Worm (Caenorhabditis elegans): ENCODE results near the gene ncx-7.

ce11 chrIII:9669546-9669945 is 50.5 kb downstream of the ncx-7 start:
- TF ChIP-seq ces-1 (GFP tag; optimal IDR thresholded peaks at IDR 0.05) = no peak
- TF ChIP-seq nhr-237 (tag; optimal IDR thresholded peaks at IDR 0.05) = no peak
- TF ChIP-seq lir-3 (tag; optimal IDR thresholded peaks at IDR 0.05; ENCODE audit: poor library complexity) = no peak
- TF ChIP-seq mep-1 (tag; optimal IDR thresholded peaks at IDR 0.05) = no peak
- no peak for TF ChIP-seq elt-2 (tag; optimal IDR thresholded peaks at IDR 0.05)
- TF ChIP-seq skn-1 (tag; optimal IDR thresholded peaks at IDR 0.05) = no peak
- TF ChIP-seq lsy-2 (tag; optimal IDR thresholded peaks at IDR 0.05) = no peak
- no peak for TF ChIP-seq aly-2 (tag; optimal IDR thresholded peaks at IDR 0.05)
